Worm (Caenorhabditis elegans) whole organism, L4/young adult: ENCODE data around the gene srbc-68.

Experiments
- W03F9.2 ChIP-seq: fragments of 150-350 bp; optimal IDR thresholded peaks from 2 replicates; lab custom pipeline; 2014; ENCODE audit warnings: missing biosample characterization, missing genetic modification characterization
- him-1 ChIP-seq: sonication (generic microtip); optimal IDR thresholded peaks from 2 replicates; lab custom pipeline; 2016; ENCODE audit warnings: missing genotype, missing genetic modification reagents, missing genetic modification characterization, missing compliant biosample characterization

- TF ChIP-seq W03F9.2 (tag; lab: Kevin White, UChicago): no peak
- no peak for TF ChIP-seq him-1 (tag; lab: Kevin White, UChicago)
Observed at ce11 chrV:3505745-3506144, 40.7 kb downstream of the srbc-68 start.
